Fruit fly (Drosophila melanogaster) whole organism, prepupa: ENCODE measurements around the gene Nprl3.

ENCODE experiments used
- CG34406 ChIP-seq: fragments of 200-800 bp; sonication (Bioruptor generic); optimal IDR thresholded peaks from 3 replicates; lab custom pipeline; 2016; ENCODE audit warnings: missing biosample characterization, missing genetic modification characterization
- CG3919 ChIP-seq: fragments of 200-800 bp; sonication (Bioruptor generic); optimal IDR thresholded peaks from 3 replicates; lab custom pipeline; 2016; ENCODE audit warnings: missing biosample characterization, missing genetic modification characterization
- CG8319 ChIP-seq: fragments of 200-800 bp; sonication (Bioruptor generic); optimal IDR thresholded peaks from 3 replicates; lab custom pipeline; 2016; ENCODE audit warnings: missing biosample characterization, missing genetic modification characterization
- CG8632 ChIP-seq: fragments of 200-800 bp; sonication (Bioruptor generic); optimal IDR thresholded peaks from 3 replicates; lab custom pipeline; 2016; ENCODE audit warnings: missing biosample characterization, missing genetic modification characterization
- Eip75B ChIP-seq: fragments of 200-800 bp; sonication (Bioruptor generic); optimal IDR thresholded peaks from 3 replicates; lab custom pipeline; 2016; ENCODE audit warnings: missing biosample characterization, missing genetic modification characterization
- Eip93F ChIP-seq: fragments of 200-800 bp; sonication (Bioruptor generic); optimal IDR thresholded peaks from 2 replicates; lab custom pipeline; 2016; ENCODE audit warnings: missing biosample characterization, mild to moderate bottlenecking, missing genetic modification characterization
- Gug ChIP-seq: fragments of 200-800 bp; sonication (Bioruptor generic); IDR thresholded peaks from 2 replicates; pipeline ENCODE4 v1.3.6; 2022; ENCODE audit warnings: missing biosample characterization, missing genetic modification characterization
- Hr39 ChIP-seq: fragments of 200-800 bp; sonication (Bioruptor generic); optimal IDR thresholded peaks from 2 replicates; lab custom pipeline; 2016; ENCODE audit warnings: missing biosample characterization, missing genetic modification characterization
- Sox102F ChIP-seq: fragments of 200-800 bp; sonication (Bioruptor generic); optimal IDR thresholded peaks from 2 replicates; lab custom pipeline; 2016; ENCODE audit warnings: missing biosample characterization, mild to moderate bottlenecking, missing genetic modification characterization
- svp ChIP-seq: fragments of 200-800 bp; sonication (Bioruptor generic); peaks from one replicate; lab custom pipeline; 2016; ENCODE audit warnings: missing biosample characterization, missing genetic modification characterization

dm6 chr3L:14049620-14050253 lies 48.1 kb upstream of the Nprl3 start, which contains the start of gene Neurl4:
- TF ChIP-seq CG3919 (no peak), CG8319 (no peak), CG8632 (GFP tag; lab: Kevin White, UChicago) (peak; percentile 77), svp (GFP tag; lab: Kevin White, UChicago) (no peak), Eip93F (GFP tag; lab: Kevin White, UChicago) (no peak), Sox102F (no peak), CG34406 (GFP tag; lab: Kevin White, UChicago) (peak; percentile 78), Hr39 (GFP tag; lab: Kevin White, UChicago) (no peak), Gug (GFP tag; lab: Robert Waterston, UW) (peak; percentile 83), Eip75B (GFP tag; lab: Kevin White, UChicago) (no peak)
